Fruit fly (Drosophila melanogaster) whole organism, prepupa: ENCODE data around the gene CheA29a.

Experiments used
- Blimp-1 ChIP-seq: fragments of 200-800 bp; sonication (Bioruptor generic); optimal IDR thresholded peaks from 3 replicates; lab custom pipeline; 2017; ENCODE audit warnings: missing biosample characterization, missing genetic modification characterization, mild to moderate bottlenecking, moderate library complexity, missing genetic modification reagents
- CG10631 ChIP-seq: fragments of 200-800 bp; sonication (Bioruptor generic); optimal IDR thresholded peaks from 2 replicates; lab custom pipeline; 2016; ENCODE audit warnings: missing biosample characterization, missing genetic modification characterization
- CG10669 ChIP-seq: fragments of 200-800 bp; sonication (Bioruptor generic); optimal IDR thresholded peaks from 3 replicates; lab custom pipeline; 2018; ENCODE audit warnings: missing biosample characterization, mild to moderate bottlenecking, missing genetic modification characterization, moderate library complexity
- CG11762 ChIP-seq: fragments of 200-800 bp; sonication (Bioruptor generic); optimal IDR thresholded peaks from 3 replicates; lab custom pipeline; 2016; ENCODE audit warnings: missing biosample characterization, missing genetic modification characterization; ENCODE audit not compliant: insufficient read depth
- CG11902 ChIP-seq: fragments of 200-800 bp; sonication (Bioruptor generic); optimal IDR thresholded peaks from 3 replicates; lab custom pipeline; 2016; ENCODE audit warnings: missing biosample characterization, missing genetic modification characterization
- CG15336 ChIP-seq: fragments of 200-800 bp; sonication (Bioruptor generic); IDR thresholded peaks from 2 replicates; pipeline ENCODE4 v1.3.6; 2022; ENCODE audit warnings: missing biosample characterization, missing genetic modification characterization
- CG1621 ChIP-seq: fragments of 200-800 bp; sonication (Bioruptor generic); optimal IDR thresholded peaks from 3 replicates; lab custom pipeline; 2018; ENCODE audit warnings: missing biosample characterization, mild to moderate bottlenecking, missing genetic modification characterization
- CG16779 ChIP-seq: fragments of 200-800 bp; sonication (Bioruptor generic); optimal IDR thresholded peaks from 3 replicates; lab custom pipeline; 2017; ENCODE audit warnings: missing biosample characterization, mild to moderate bottlenecking, missing genetic modification characterization
- CG3032 ChIP-seq: fragments of 200-800 bp; optimal IDR thresholded peaks from 2 replicates; lab custom pipeline; 2019; ENCODE audit warnings: missing biosample characterization, mild to moderate bottlenecking, missing genetic modification characterization, moderate library complexity
- CG31627 ChIP-seq: fragments of 200-800 bp; sonication (Bioruptor generic); optimal IDR thresholded peaks from 3 replicates; lab custom pipeline; 2016; ENCODE audit warnings: missing biosample characterization, missing genetic modification characterization
- CG32006 ChIP-seq: fragments of 200-800 bp; sonication (Bioruptor generic); optimal IDR thresholded peaks from 3 replicates; lab custom pipeline; 2017; ENCODE audit warnings: missing biosample characterization, mild to moderate bottlenecking, missing genetic modification characterization
- CG34406 ChIP-seq: fragments of 200-800 bp; sonication (Bioruptor generic); optimal IDR thresholded peaks from 3 replicates; lab custom pipeline; 2016; ENCODE audit warnings: missing biosample characterization, missing genetic modification characterization
- CG4318 ChIP-seq: fragments of 200-800 bp; sonication (Bioruptor generic); optimal IDR thresholded peaks from 3 replicates; lab custom pipeline; 2017; ENCODE audit warnings: missing biosample characterization, mild to moderate bottlenecking, missing genetic modification characterization
- CG6163 ChIP-seq: fragments of 200-800 bp; sonication (Bioruptor generic); IDR thresholded peaks from 3 replicates; pipeline ENCODE4 v1.3.6; 2022; ENCODE audit warnings: missing biosample characterization, missing genetic modification characterization
- CG6792 ChIP-seq: fragments of 200-800 bp; sonication (Bioruptor generic); optimal IDR thresholded peaks from 3 replicates; lab custom pipeline; 2016; ENCODE audit warnings: missing biosample characterization, missing genetic modification characterization
- CG6808 ChIP-seq: fragments of 200-800 bp; sonication (Bioruptor generic); optimal IDR thresholded peaks from 3 replicates; lab custom pipeline; 2017; ENCODE audit warnings: missing biosample characterization, missing genetic modification characterization, mild to moderate bottlenecking, moderate library complexity, missing genetic modification reagents
- CG6854 ChIP-seq: fragments of 200-800 bp; sonication (Bioruptor generic); optimal IDR thresholded peaks from 2 replicates; lab custom pipeline; 2017; ENCODE audit warnings: missing biosample characterization, mild to moderate bottlenecking, missing genetic modification characterization
- CG7368 ChIP-seq: fragments of 200-800 bp; sonication (Bioruptor generic); optimal IDR thresholded peaks from 3 replicates; lab custom pipeline; 2016; ENCODE audit warnings: missing biosample characterization, missing genetic modification characterization
- CG8119 ChIP-seq: fragments of 200-800 bp; sonication (Bioruptor generic); IDR thresholded peaks from 3 replicates; pipeline ENCODE4 v1.3.6; 2022; ENCODE audit warnings: missing biosample characterization, missing genetic modification characterization
- CG8319 ChIP-seq: fragments of 200-800 bp; sonication (Bioruptor generic); optimal IDR thresholded peaks from 3 replicates; lab custom pipeline; 2016; ENCODE audit warnings: missing biosample characterization, missing genetic modification characterization
- Eip75B ChIP-seq: fragments of 200-800 bp; sonication (Bioruptor generic); optimal IDR thresholded peaks from 3 replicates; lab custom pipeline; 2016; ENCODE audit warnings: missing biosample characterization, missing genetic modification characterization
- Eip78C ChIP-seq: fragments of 200-800 bp; sonication (Bioruptor generic); peaks from one replicate; lab custom pipeline; 2016; ENCODE audit warnings: missing biosample characterization, missing genetic modification characterization
- Eip93F ChIP-seq: fragments of 200-800 bp; sonication (Bioruptor generic); optimal IDR thresholded peaks from 2 replicates; lab custom pipeline; 2016; ENCODE audit warnings: missing biosample characterization, mild to moderate bottlenecking, missing genetic modification characterization
- Ets96B ChIP-seq: fragments of 200-800 bp; optimal IDR thresholded peaks from 2 replicates; lab custom pipeline; 2019; ENCODE audit warnings: missing biosample characterization, mild to moderate bottlenecking, missing genetic modification characterization, moderate library complexity
- Hr38 ChIP-seq: sonication (Bioruptor generic); optimal IDR thresholded peaks from 2 replicates; lab custom pipeline; 2016; ENCODE audit warnings: missing biosample characterization, missing genetic modification characterization
- Hr39 ChIP-seq: fragments of 200-800 bp; sonication (Bioruptor generic); optimal IDR thresholded peaks from 2 replicates; lab custom pipeline; 2016; ENCODE audit warnings: missing biosample characterization, missing genetic modification characterization
- Hr4 ChIP-seq: fragments of 200-800 bp; sonication (Bioruptor generic); optimal IDR thresholded peaks from 3 replicates; lab custom pipeline; 2016; ENCODE audit warnings: missing biosample characterization, missing genetic modification characterization
- Lpt ChIP-seq: fragments of 200-800 bp; sonication (Bioruptor generic); optimal IDR thresholded peaks from 3 replicates; lab custom pipeline; 2016; ENCODE audit warnings: missing biosample characterization, missing genetic modification characterization
- OdsH ChIP-seq: fragments of 200-800 bp; sonication (Bioruptor generic); optimal IDR thresholded peaks from 3 replicates; lab custom pipeline; 2016; ENCODE audit warnings: missing biosample characterization, missing genetic modification characterization
- Smox ChIP-seq: fragments of 200-800 bp; sonication (Bioruptor generic); optimal IDR thresholded peaks from 3 replicates; lab custom pipeline; 2016; ENCODE audit warnings: missing biosample characterization, missing genetic modification characterization
- Sox102F ChIP-seq: fragments of 200-800 bp; sonication (Bioruptor generic); optimal IDR thresholded peaks from 2 replicates; lab custom pipeline; 2016; ENCODE audit warnings: missing biosample characterization, mild to moderate bottlenecking, missing genetic modification characterization
- Sox14 ChIP-seq: fragments of 200-800 bp; sonication (Bioruptor generic); optimal IDR thresholded peaks from 3 replicates; lab custom pipeline; 2016; ENCODE audit warnings: missing biosample characterization, missing genetic modification characterization
- Sox15 ChIP-seq: fragments of 200-800 bp; sonication (Bioruptor generic); optimal IDR thresholded peaks from 3 replicates; lab custom pipeline; 2016; ENCODE audit warnings: missing biosample characterization, missing genetic modification characterization
- achi ChIP-seq: fragments of 200-800 bp; sonication (Bioruptor generic); optimal IDR thresholded peaks from 3 replicates; lab custom pipeline; 2016; ENCODE audit warnings: missing biosample characterization, missing genetic modification characterization
- dac ChIP-seq: fragments of 200-800 bp; sonication (Bioruptor generic); optimal IDR thresholded peaks from 2 replicates; lab custom pipeline; 2017; ENCODE audit warnings: missing biosample characterization, mild to moderate bottlenecking, missing genetic modification characterization
- dsx ChIP-seq: fragments of 200-800 bp; optimal IDR thresholded peaks from 3 replicates; lab custom pipeline; 2019; ENCODE audit warnings: missing biosample characterization, mild to moderate bottlenecking, missing genetic modification characterization, moderate library complexity; ENCODE audit not compliant: poor library complexity, severe bottlenecking
- eg ChIP-seq: fragments of 200-800 bp; sonication (Bioruptor generic); IDR thresholded peaks from 3 replicates; pipeline ENCODE4 v1.3.6; 2022; ENCODE audit warnings: missing biosample characterization, missing genetic modification characterization
- fd59A ChIP-seq: fragments of 200-800 bp; sonication (Bioruptor generic); optimal IDR thresholded peaks from 2 replicates; lab custom pipeline; 2017; ENCODE audit warnings: missing biosample characterization, mild to moderate bottlenecking, missing genetic modification characterization, missing genetic modification reagents
- fkh ChIP-seq: fragments of 200-800 bp; sonication (Bioruptor generic); optimal IDR thresholded peaks from 3 replicates; lab custom pipeline; 2017; ENCODE audit warnings: missing biosample characterization, mild to moderate bottlenecking, missing genetic modification characterization, moderate library complexity
- lz ChIP-seq: fragments of 200-800 bp; sonication (Bioruptor generic); optimal IDR thresholded peaks from 3 replicates; lab custom pipeline; 2016; ENCODE audit warnings: missing biosample characterization, missing genetic modification characterization
- pdm3 ChIP-seq: fragments of 200-800 bp; sonication (Bioruptor generic); optimal IDR thresholded peaks from 3 replicates; lab custom pipeline; 2016; ENCODE audit warnings: missing biosample characterization, missing genetic modification characterization
- ss ChIP-seq, 2 experiments: fragments of 200-800 bp; sonication (Bioruptor generic); optimal IDR thresholded peaks; 2 replicates in 1 of 2; 3 replicates in 1 of 2; lab custom pipeline; 2017 to 2018; ENCODE audit warnings: mild to moderate bottlenecking in 2 of 2, missing biosample characterization in 2 of 2, missing genetic modification characterization in 2 of 2, moderate library complexity in 1 of 2
- svp ChIP-seq: fragments of 200-800 bp; sonication (Bioruptor generic); peaks from one replicate; lab custom pipeline; 2016; ENCODE audit warnings: missing biosample characterization, missing genetic modification characterization

CheA29a gene

DNA sequence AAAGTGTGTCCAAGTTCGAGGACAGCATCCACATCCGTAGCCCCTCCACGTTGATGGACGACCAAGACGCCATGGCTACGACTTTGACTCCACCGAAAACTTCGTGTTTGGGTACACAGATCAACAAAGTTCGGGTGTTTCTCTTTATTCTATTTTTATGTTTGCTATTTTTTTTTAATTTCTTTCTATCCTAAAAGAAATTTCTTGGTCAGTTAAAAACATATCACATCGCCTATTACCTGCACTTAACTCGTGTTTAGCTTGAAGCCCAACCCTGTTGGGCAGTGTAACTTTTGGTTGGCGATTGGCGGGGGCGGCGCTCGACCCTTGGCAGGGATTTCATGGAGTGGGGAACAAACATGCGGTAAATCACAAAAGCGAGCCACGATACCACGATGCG lies 3.7 kb upstream of the CheA29a start (continued):
- TF ChIP-seq Hr39 (GFP tag; lab: Kevin White, UChicago) = peak; percentile 70
- TF ChIP-seq Sox14 (GFP tag; lab: Kevin White, UChicago) = peak; percentile 85
- TF ChIP-seq CG1621 = peak; percentile 58
- peak; percentile 72 for TF ChIP-seq CG8319 (GFP tag; lab: Kevin White, UChicago)
- TF ChIP-seq svp = peak; percentile 94
- TF ChIP-seq CG16779 (tag; lab: Kevin White, UChicago) = peak; percentile 35
- peak; percentile 63 for TF ChIP-seq CG10631 (GFP tag; lab: Kevin White, UChicago)
- peak; percentile 63 for TF ChIP-seq dsx (GFP tag; lab: Kevin White, UChicago)
- TF ChIP-seq CG6808 = peak; percentile 84
- peak; percentile 63 for TF ChIP-seq Smox (GFP tag; lab: Kevin White, UChicago)
- peak; percentile 75; the same call in 2 of the 3 replicates for TF ChIP-seq CG6163 (GFP tag; lab: Robert Waterston, UW)
- peak; percentile 58 for TF ChIP-seq CG32006 (GFP tag; lab: Kevin White, UChicago)
- TF ChIP-seq fd59A = peak; percentile 62
- peak; percentile 68 for TF ChIP-seq achi (GFP tag; lab: Kevin White, UChicago)
- TF ChIP-seq dac (GFP tag; lab: Kevin White, UChicago) = no peak
- no peak for TF ChIP-seq fkh
- peak; percentile 70 for TF ChIP-seq CG11902
- peak; percentile 58 for TF ChIP-seq Blimp-1 (GFP tag; lab: Kevin White, UChicago)

DNA sequence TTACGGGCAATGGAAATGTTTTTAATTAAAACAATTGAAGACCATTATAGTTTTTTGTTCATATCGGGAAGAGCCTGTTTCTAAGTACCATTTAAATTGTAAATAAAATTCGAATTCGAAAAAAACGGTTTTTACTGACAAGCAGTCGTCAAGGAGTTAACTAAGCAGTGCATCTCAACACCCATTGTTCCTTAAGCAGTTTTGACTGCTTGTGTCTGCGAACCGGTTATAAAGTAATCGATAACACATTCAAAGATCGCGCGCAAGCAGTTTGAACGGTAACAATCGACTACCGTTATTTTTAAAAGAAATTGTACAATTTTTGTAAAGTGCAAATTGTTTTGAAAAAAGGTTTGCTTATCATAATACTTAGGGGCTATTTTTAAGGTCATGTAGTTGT lies 822 bp downstream of the CheA29a start:
- TF ChIP-seq CG10631 (GFP tag; lab: Kevin White, UChicago) (no peak), Lpt (no peak), achi (GFP tag; lab: Kevin White, UChicago) (no peak), CG31627 (GFP tag; lab: Kevin White, UChicago) (no peak), CG10669 (GFP tag; lab: Kevin White, UChicago) (no peak), Ets96B (tag; lab: Kevin White, UChicago) (no peak), Hr39 (GFP tag; lab: Kevin White, UChicago) (no peak)

dm6 chr2L:8478379-8478778 lies 1.2 kb downstream of the CheA29a start:
- no peak for TF ChIP-seq CG34406 (GFP tag; lab: Kevin White, UChicago)
- no peak for TF ChIP-seq CG1621
- TF ChIP-seq eg = no peak; the same call in 2 of the 3 replicates
- TF ChIP-seq CG7368 (GFP tag; lab: Kevin White, UChicago) = no peak
- no peak for TF ChIP-seq CG4318 (GFP tag; lab: Kevin White, UChicago)

- TF ChIP-seq OdsH (GFP tag; lab: Kevin White, UChicago) (peak; percentile 38), Blimp-1 (GFP tag; lab: Kevin White, UChicago) (peak; percentile 48), Eip93F (GFP tag; lab: Kevin White, UChicago) (peak; percentile 22), Smox (GFP tag; lab: Kevin White, UChicago) (peak; percentile 9), CG1621 (peak; percentile 88), Hr38 (GFP tag; lab: Kevin White, UChicago) (no peak), Eip78C (GFP tag; lab: Kevin White, UChicago) (peak; percentile 78), CG6792 (GFP tag; lab: Kevin White, UChicago) (peak; percentile 59), lz (GFP tag; lab: Kevin White, UChicago) (no peak), CG3032 (peak; percentile 77), Hr4 (GFP tag; lab: Kevin White, UChicago) (peak; percentile 21), fkh (peak; percentile 25), achi (GFP tag; lab: Kevin White, UChicago) (peak; percentile 65), Sox15 (GFP tag; lab: Kevin White, UChicago) (no peak), eg (peak; percentile 89), dac (GFP tag; lab: Kevin White, UChicago) (peak; percentile 48), CG11762 (GFP tag; lab: Kevin White, UChicago) (no peak), CG15336 (GFP tag; lab: Robert Waterston, UW) (peak; percentile 81), Eip75B (GFP tag; lab: Kevin White, UChicago) (peak; percentile 74), pdm3 (GFP tag; lab: Kevin White, UChicago) (peak; percentile 35), CG6854 (GFP tag; lab: Kevin White, UChicago) (peak; percentile 93), CG16779 (tag; lab: Kevin White, UChicago) (peak; percentile 91), CG8119 (GFP tag; lab: Robert Waterston, UW) (peak; percentile 88), Sox102F (peak; percentile 72), Lpt (peak; percentile 82), ss (GFP tag; optimal IDR thresholded peaks at IDR 0.05; lab: Kevin White, UChicago) (peak; percentile 99), CG10669 (GFP tag; lab: Kevin White, UChicago) (peak; percentile 86)
Observed at dm6 chr2L:8478911-8479706, 2.0 kb downstream of the CheA29a start.
